Worm (Caenorhabditis elegans) whole organism, midembryonic: Measurements from ENCODE around the gene cnc-4.

Experiments
- T22C8.4 ChIP-seq: fragments of 200-800 bp; sonication (Bioruptor generic); IDR thresholded peaks from 2 replicates; pipeline ENCODE4 v1.3.6; 2022; ENCODE audit warnings: missing genetic modification characterization, missing compliant biosample characterization
- cog-1 ChIP-seq: sonication (generic microtip); optimal IDR thresholded peaks from 2 replicates; lab custom pipeline; 2016; ENCODE audit warnings: missing genetic modification characterization, missing compliant biosample characterization
- flt-1 ChIP-seq: fragments of 200-800 bp; sonication (Bioruptor generic); IDR thresholded peaks from 2 replicates; pipeline ENCODE4 v1.3.6; 2022; ENCODE audit warnings: missing genetic modification characterization, missing compliant biosample characterization
- klf-2 ChIP-seq: fragments of 200-800 bp; sonication (Bioruptor generic); conservative IDR thresholded peaks from 2 replicates; pipeline ENCODE4 v1.3.6; 2022; ENCODE audit warnings: missing genetic modification reagents, missing genetic modification characterization, missing compliant biosample characterization
- med-1 ChIP-seq: sonication (generic microtip); optimal IDR thresholded peaks from 2 replicates; lab custom pipeline; 2017; ENCODE audit warnings: missing genetic modification characterization, mild to moderate bottlenecking, missing compliant biosample characterization, antibody characterized with exemption, missing genetic modification reagents; ENCODE audit not compliant: insufficient read depth
- ref-1 ChIP-seq: fragments of 200-800 bp; sonication (Bioruptor generic); conservative IDR thresholded peaks from 2 replicates; pipeline ENCODE4 v1.3.6; 2022; ENCODE audit warnings: missing genetic modification reagents, missing genetic modification characterization, missing compliant biosample characterization
- tab-1 ChIP-seq: fragments of 200-800 bp; sonication (Bioruptor generic); IDR thresholded peaks from 2 replicates; pipeline ENCODE4 v1.3.6; 2022; ENCODE audit warnings: missing genetic modification characterization, missing compliant biosample characterization
- ztf-23 ChIP-seq: fragments of 200-800 bp; sonication (Bioruptor generic); IDR thresholded peaks from 2 replicates; pipeline ENCODE4 v1.3.6; 2022; ENCODE audit warnings: missing genetic modification reagents, missing genetic modification characterization, missing compliant biosample characterization
- ztf-29 ChIP-seq: fragments of 200-800 bp; sonication (Bioruptor generic); IDR thresholded peaks from 2 replicates; pipeline ENCODE4 v1.3.6; 2022; ENCODE audit warnings: missing genetic modification reagents, missing genetic modification characterization, missing compliant biosample characterization

ce11 chrV:1460069-1460468 lies 13.1 kb downstream of the cnc-4 start, which contains the start of gene hacd-1:
- TF ChIP-seq klf-2 (GFP tag; lab: Robert Waterston, UW) (no peak), med-1 (GFP tag; lab: Kevin White, UChicago) (no peak), ztf-29 (GFP tag; lab: Robert Waterston, UW) (no peak), flt-1 (GFP tag; lab: Robert Waterston, UW) (no peak), ref-1 (GFP tag; lab: Robert Waterston, UW) (no peak), tab-1 (GFP tag; lab: Robert Waterston, UW) (no peak), T22C8.4 (GFP tag; lab: Robert Waterston, UW) (no peak), cog-1 (no peak), ztf-23 (GFP tag; lab: Robert Waterston, UW) (no peak)
